Worm (Caenorhabditis elegans) whole organism, L4 larva: ENCODE results near the gene F10A3.11.

Source experiments
- ama-1 ChIP-seq: fragments of 150-350 bp; optimal IDR thresholded peaks from 2 replicates; lab custom pipeline; 2014; ENCODE audit warnings: inconsistent platforms, mixed read lengths
- ceh-62 ChIP-seq: sonication (generic microtip); optimal IDR thresholded peaks from 2 replicates; lab custom pipeline; 2017; ENCODE audit warnings: missing biosample characterization, missing genetic modification characterization
- ceh-82 ChIP-seq: sonication (generic microtip); optimal IDR thresholded peaks from 2 replicates; lab custom pipeline; 2017; ENCODE audit warnings: missing biosample characterization, missing genetic modification characterization
- cey-2 ChIP-seq: sonication (generic microtip); optimal IDR thresholded peaks from 3 replicates; lab custom pipeline; 2017; ENCODE audit warnings: missing genetic modification characterization, mild to moderate bottlenecking, missing compliant biosample characterization, antibody characterized with exemption, borderline replicate concordance; ENCODE audit not compliant: insufficient read depth
- dve-1 ChIP-seq: sonication (generic microtip); optimal IDR thresholded peaks from 2 replicates; lab custom pipeline; 2017; ENCODE audit warnings: antibody characterized with exemption, mild to moderate bottlenecking, missing genetic modification characterization, missing compliant biosample characterization; ENCODE audit not compliant: insufficient read depth
- egl-27 ChIP-seq: sonication (generic microtip); optimal IDR thresholded peaks from 3 replicates; lab custom pipeline; 2017; ENCODE audit warnings: missing biosample characterization, missing genetic modification reagents, missing genetic modification characterization
- fos-1 ChIP-seq: fragments of 150-350 bp; optimal IDR thresholded peaks from 2 replicates; lab custom pipeline; 2014; ENCODE audit warnings: missing biosample characterization, missing genetic modification characterization
- gei-8 ChIP-seq: fragments of 200-800 bp; sonication (Bioruptor generic); optimal IDR thresholded peaks from 2 replicates; lab custom pipeline; 2018; ENCODE audit warnings: mild to moderate bottlenecking, missing genetic modification characterization, missing compliant biosample characterization
- lir-3 ChIP-seq: sonication (generic microtip); optimal IDR thresholded peaks from 2 replicates; lab custom pipeline; 2016; ENCODE audit warnings: mild to moderate bottlenecking, missing genetic modification characterization, missing compliant biosample characterization
- madf-5 ChIP-seq, 2 experiments: fragments of 200-800 bp; sonication (Bioruptor generic); IDR thresholded peaks; 2 replicates each; pipeline ENCODE4 v1.3.6; 2022; ENCODE audit warnings: missing compliant biosample characterization in 2 of 2, missing genetic modification characterization in 2 of 2
- mxl-3 ChIP-seq: fragments of 200-800 bp; sonication (Bioruptor generic); optimal IDR thresholded peaks from 2 replicates; lab custom pipeline; 2018; ENCODE audit warnings: mild to moderate bottlenecking, missing genetic modification characterization, missing compliant biosample characterization
- nhr-28 ChIP-seq: fragments of 150-350 bp; optimal IDR thresholded peaks from 2 replicates; lab custom pipeline; 2014; ENCODE audit warnings: missing biosample characterization, missing genetic modification characterization
- snpc-4 ChIP-seq: fragments of 150-350 bp; optimal IDR thresholded peaks from 2 replicates; lab custom pipeline; 2014; ENCODE audit warnings: missing biosample characterization, missing genetic modification characterization
- unc-130 ChIP-seq: sonication (generic microtip); optimal IDR thresholded peaks from 2 replicates; lab custom pipeline; 2016; ENCODE audit warnings: missing genetic modification reagents, missing genetic modification characterization, missing compliant biosample characterization

- TF ChIP-seq fos-1 (tag; lab: Kevin White, UChicago) (no peak), nhr-28 (no peak), dve-1 (tag; lab: Kevin White, UChicago) (no peak), egl-27 (tag; lab: Kevin White, UChicago) (no peak), mxl-3 (GFP tag; lab: Kevin White, UChicago) (no peak), snpc-4 (tag; lab: Kevin White, UChicago) (no peak), ceh-82 (tag; lab: Kevin White, UChicago) (no peak), ceh-62 (tag; lab: Kevin White, UChicago) (no peak), unc-130 (no peak), lir-3 (tag; lab: Kevin White, UChicago) (no peak), ama-1 (lab: Kevin White, UChicago) (no peak), gei-8 (GFP tag; lab: Kevin White, UChicago) (no peak), cey-2 (tag; lab: Kevin White, UChicago) (no peak), madf-5 (GFP tag; IDR thresholded peaks at IDR 0.05; lab: Robert Waterston, UW) (no peak)
These were observed 3.5 kb downstream of the F10A3.11 start, which contains the start of gene str-108 for ce11 chrV:16165936-16166335.
